Worm (Caenorhabditis elegans) whole organism, young adult: Measurements from ENCODE around the gene metl-9.

Experiments used
- B0019.2 ChIP-seq: fragments of 200-800 bp; sonication (Bioruptor generic); conservative IDR thresholded peaks from 2 replicates; pipeline ENCODE4 v1.3.6; 2022; ENCODE audit warnings: missing genetic modification reagents, missing genetic modification characterization, missing compliant biosample characterization
- B0336.3 ChIP-seq: fragments of 200-800 bp; sonication (Bioruptor generic); IDR thresholded peaks from 2 replicates; pipeline ENCODE4 v1.3.6; 2022; ENCODE audit warnings: missing genetic modification characterization, missing compliant biosample characterization
- F10E7.11 ChIP-seq: sonication (generic microtip); optimal IDR thresholded peaks from 2 replicates; lab custom pipeline; 2017; ENCODE audit warnings: mild to moderate bottlenecking, missing genetic modification characterization, moderate library complexity, missing compliant biosample characterization
- F22D6.2 ChIP-seq: sonication (generic microtip); optimal IDR thresholded peaks from 2 replicates; lab custom pipeline; 2016; ENCODE audit warnings: mild to moderate bottlenecking, missing genetic modification characterization, missing compliant biosample characterization
- F49E8.2 ChIP-seq: sonication (generic microtip); optimal IDR thresholded peaks from 3 replicates; lab custom pipeline; 2017; ENCODE audit warnings: missing genetic modification characterization, mild to moderate bottlenecking, missing compliant biosample characterization, antibody characterized with exemption, moderate library complexity; ENCODE audit not compliant: insufficient read depth
- Y53F4B.3 ChIP-seq: fragments of 200-800 bp; sonication (Bioruptor generic); IDR thresholded peaks from 2 replicates; pipeline ENCODE4 v1.3.6; 2022; ENCODE audit warnings: missing genetic modification reagents, missing genetic modification characterization, missing compliant biosample characterization
- Y56A3A.18 ChIP-seq: fragments of 200-800 bp; sonication (Bioruptor generic); IDR thresholded peaks from 2 replicates; pipeline ENCODE4 v1.3.6; 2022; ENCODE audit warnings: missing genetic modification reagents, missing genetic modification characterization, missing compliant biosample characterization
- ama-1 ChIP-seq, 3 experiments: fragments of 150-350 bp in 1 of 3; sonication (generic microtip) in 2 of 3; optimal IDR thresholded peaks; 2 replicates each; lab custom pipeline; 2014 to 2018; ENCODE audit warnings: missing biosample characterization in 2 of 3, missing genetic modification characterization in 2 of 3, missing genetic modification reagents in 2 of 3
- aptf-2 ChIP-seq: fragments of 200-800 bp; sonication (Bioruptor generic); conservative IDR thresholded peaks from 2 replicates; pipeline ENCODE4 v1.3.6; 2022; ENCODE audit warnings: missing genetic modification reagents, missing genetic modification characterization, missing compliant biosample characterization
- atf-7 ChIP-seq: sonication (generic microtip); optimal IDR thresholded peaks from 2 replicates; lab custom pipeline; 2017; ENCODE audit warnings: mild to moderate bottlenecking, missing genetic modification characterization, missing compliant biosample characterization
- cebp-1 ChIP-seq, 2 experiments: fragments of 200-800 bp in 1 of 2; sonication (Bioruptor generic) in 1 of 2; sonication (generic microtip) in 1 of 2; IDR thresholded peaks in 1 of 2; optimal IDR thresholded peaks in 1 of 2; 2 replicates each; pipeline versions ENCODE4 v1.3.6 to Lab custom; 2017 to 2022; ENCODE audit warnings: missing compliant biosample characterization in 2 of 2, missing genetic modification characterization in 2 of 2, mild to moderate bottlenecking in 1 of 2, missing genetic modification reagents in 1 of 2, moderate library complexity in 1 of 2
- ceh-27 ChIP-seq: fragments of 200-800 bp; sonication (Bioruptor generic); optimal IDR thresholded peaks from 2 replicates; lab custom pipeline; 2018; ENCODE audit warnings: mild to moderate bottlenecking, missing genetic modification characterization, moderate library complexity, missing compliant biosample characterization
- ceh-58 ChIP-seq: fragments of 200-800 bp; sonication (Bioruptor generic); IDR thresholded peaks from 2 replicates; pipeline ENCODE4 v1.3.6; 2022; ENCODE audit warnings: missing genetic modification characterization, missing compliant biosample characterization
- die-1 ChIP-seq: sonication (generic microtip); optimal IDR thresholded peaks from 2 replicates; lab custom pipeline; 2016; ENCODE audit warnings: missing genotype, mild to moderate bottlenecking, missing genetic modification characterization, missing compliant biosample characterization
- efl-1 ChIP-seq: fragments of 150-350 bp; optimal IDR thresholded peaks from 2 replicates; lab custom pipeline; 2014; ENCODE audit warnings: missing biosample characterization, missing genetic modification reagents, missing genetic modification characterization
- egl-18 ChIP-seq: fragments of 200-800 bp; sonication (Bioruptor generic); IDR thresholded peaks from 2 replicates; pipeline ENCODE4 v1.3.6; 2022; ENCODE audit warnings: missing genetic modification reagents, missing genetic modification characterization, missing compliant biosample characterization
- egl-44 ChIP-seq: fragments of 200-800 bp; sonication (Bioruptor generic); IDR thresholded peaks from 2 replicates; pipeline ENCODE4 v1.3.6; 2022; ENCODE audit warnings: missing genetic modification reagents, missing genetic modification characterization, missing compliant biosample characterization
- ekl-4 ChIP-seq: fragments of 200-800 bp; sonication (Bioruptor generic); IDR thresholded peaks from 2 replicates; pipeline ENCODE4 v1.3.6; 2022; ENCODE audit warnings: missing genetic modification reagents, missing genetic modification characterization, missing compliant biosample characterization
- ets-4 ChIP-seq: fragments of 200-800 bp; sonication (Bioruptor generic); optimal IDR thresholded peaks from 2 replicates; lab custom pipeline; 2018; ENCODE audit warnings: mild to moderate bottlenecking, missing genetic modification characterization, missing compliant biosample characterization
- gei-17 ChIP-seq: fragments of 200-800 bp; sonication (Bioruptor generic); optimal IDR thresholded peaks from 2 replicates; lab custom pipeline; 2018; ENCODE audit warnings: mild to moderate bottlenecking, missing genetic modification characterization, missing compliant biosample characterization
- him-1 ChIP-seq: sonication (generic microtip); optimal IDR thresholded peaks from 2 replicates; lab custom pipeline; 2016; ENCODE audit warnings: missing genotype, missing genetic modification reagents, missing genetic modification characterization, missing compliant biosample characterization
- hlh-26 ChIP-seq: fragments of 200-800 bp; sonication (Bioruptor generic); conservative IDR thresholded peaks from 2 replicates; pipeline ENCODE4 v1.3.6; 2022; ENCODE audit warnings: missing genetic modification reagents, missing genetic modification characterization, missing compliant biosample characterization
- lin-26 ChIP-seq: fragments of 200-800 bp; sonication (Bioruptor generic); IDR thresholded peaks from 2 replicates; pipeline ENCODE4 v1.3.6; 2022; ENCODE audit warnings: missing genetic modification reagents, missing genetic modification characterization, missing compliant biosample characterization
- lir-1 ChIP-seq: fragments of 200-800 bp; sonication (Bioruptor generic); conservative IDR thresholded peaks from 2 replicates; pipeline ENCODE4 v1.3.6; 2022; ENCODE audit warnings: missing genetic modification reagents, missing genetic modification characterization, missing compliant biosample characterization
- madf-10 ChIP-seq: sonication (generic microtip); optimal IDR thresholded peaks from 2 replicates; lab custom pipeline; 2016; ENCODE audit warnings: mild to moderate bottlenecking, missing genetic modification characterization, missing compliant biosample characterization
- madf-8 ChIP-seq: fragments of 200-800 bp; sonication (Bioruptor generic); conservative IDR thresholded peaks from 2 replicates; pipeline ENCODE4 v1.3.6; 2022; ENCODE audit warnings: missing genetic modification reagents, missing genetic modification characterization, missing compliant biosample characterization
- mes-4 ChIP-seq: sonication (generic microtip); optimal IDR thresholded peaks from 2 replicates; lab custom pipeline; 2016; ENCODE audit warnings: missing genotype, missing genetic modification characterization, missing compliant biosample characterization
- mxl-1 ChIP-seq: sonication (generic microtip); optimal IDR thresholded peaks from 2 replicates; lab custom pipeline; 2016; ENCODE audit warnings: missing genetic modification characterization, missing compliant biosample characterization
- rec-8 ChIP-seq, 2 experiments: sonication (generic microtip); optimal IDR thresholded peaks; 2 replicates each; lab custom pipeline; 2016; ENCODE audit warnings: mild to moderate bottlenecking in 2 of 2, missing genetic modification characterization in 2 of 2, missing genetic modification reagents in 2 of 2, missing genotype in 2 of 2, missing biosample characterization in 1 of 2, missing compliant biosample characterization in 1 of 2, moderate library complexity in 1 of 2
- rpc-1 ChIP-seq, 2 experiments: fragments of 150-350 bp in 1 of 2; sonication (generic microtip) in 1 of 2; optimal IDR thresholded peaks; 2 replicates each; lab custom pipeline; 2014 to 2018; ENCODE audit warnings: missing biosample characterization in 1 of 2, missing genetic modification characterization in 1 of 2, missing genetic modification reagents in 1 of 2, missing genotype in 1 of 2
- sptf-2 ChIP-seq: fragments of 200-800 bp; sonication (Bioruptor generic); optimal IDR thresholded peaks from 2 replicates; lab custom pipeline; 2018; ENCODE audit warnings: mild to moderate bottlenecking, missing genetic modification characterization, missing compliant biosample characterization
- tlf-1 ChIP-seq: fragments of 200-800 bp; sonication (Bioruptor generic); optimal IDR thresholded peaks from 2 replicates; lab custom pipeline; 2018; ENCODE audit warnings: mild to moderate bottlenecking, missing genetic modification characterization, missing compliant biosample characterization
- zim-3 ChIP-seq: sonication (generic microtip); optimal IDR thresholded peaks from 2 replicates; lab custom pipeline; 2017; ENCODE audit warnings: mild to moderate bottlenecking, missing genetic modification characterization, moderate library complexity, missing compliant biosample characterization
- ztf-18 ChIP-seq: sonication (generic microtip); optimal IDR thresholded peaks from 2 replicates; lab custom pipeline; 2016; ENCODE audit warnings: missing genotype, mild to moderate bottlenecking, missing genetic modification characterization, missing compliant biosample characterization
- ztf-25 ChIP-seq: fragments of 200-800 bp; sonication (Bioruptor generic); IDR thresholded peaks from 2 replicates; pipeline ENCODE4 v1.3.6; 2022; ENCODE audit warnings: missing genetic modification reagents, missing genetic modification characterization, missing compliant biosample characterization
- ztf-28 ChIP-seq: fragments of 200-800 bp; sonication (Bioruptor generic); IDR thresholded peaks from 2 replicates; pipeline ENCODE4 v1.3.6; 2022; ENCODE audit warnings: missing genetic modification reagents, missing genetic modification characterization, missing compliant biosample characterization
- ztf-3 ChIP-seq: fragments of 200-800 bp; sonication (Bioruptor generic); optimal IDR thresholded peaks from 2 replicates; lab custom pipeline; 2018; ENCODE audit warnings: mild to moderate bottlenecking, missing genetic modification characterization, missing compliant biosample characterization

The metl-9 gene

DNA sequence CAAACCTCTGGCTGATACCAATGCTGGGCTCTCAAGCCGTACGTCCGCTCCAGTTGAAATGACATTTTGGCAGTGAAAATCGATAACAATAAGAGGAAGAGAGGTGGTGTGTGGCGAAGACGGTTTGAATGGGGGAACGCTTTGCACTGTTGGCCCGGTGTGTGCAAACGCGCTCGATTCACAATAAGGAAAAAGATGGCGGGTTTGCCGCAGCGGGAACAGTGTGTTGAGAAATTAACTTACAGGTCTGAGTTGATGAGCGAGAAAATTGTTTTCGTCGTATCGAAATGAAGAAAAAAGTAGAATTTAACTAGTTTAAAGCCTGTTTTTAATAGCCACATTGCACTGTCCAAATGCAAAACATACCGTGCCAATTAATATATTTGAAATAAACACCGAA is at the start of gene metl-9:
TSS of gene metl-9 (minus strand) at position 101 of the 400 bp plus-strand sequence.
- TF ChIP-seq cebp-1 (GFP tag; IDR thresholded peaks at IDR 0.05; lab: Robert Waterston, UW) = no peak
- no peak for TF ChIP-seq cebp-1 (tag; optimal IDR thresholded peaks at IDR 0.05; lab: Kevin White, UChicago)
- TF ChIP-seq efl-1 (GFP tag; lab: Kevin White, UChicago) = peak; percentile 28
- TF ChIP-seq madf-8 (GFP tag; lab: Robert Waterston, UW) = peak; percentile 32; the same call in 1 of the 2 replicates
- TF ChIP-seq Y56A3A.18 (GFP tag; lab: Robert Waterston, UW) = no peak
- no peak for TF ChIP-seq ets-4 (GFP tag; lab: Kevin White, UChicago)
- TF ChIP-seq mxl-1 (tag; lab: Kevin White, UChicago) = no peak

DNA sequence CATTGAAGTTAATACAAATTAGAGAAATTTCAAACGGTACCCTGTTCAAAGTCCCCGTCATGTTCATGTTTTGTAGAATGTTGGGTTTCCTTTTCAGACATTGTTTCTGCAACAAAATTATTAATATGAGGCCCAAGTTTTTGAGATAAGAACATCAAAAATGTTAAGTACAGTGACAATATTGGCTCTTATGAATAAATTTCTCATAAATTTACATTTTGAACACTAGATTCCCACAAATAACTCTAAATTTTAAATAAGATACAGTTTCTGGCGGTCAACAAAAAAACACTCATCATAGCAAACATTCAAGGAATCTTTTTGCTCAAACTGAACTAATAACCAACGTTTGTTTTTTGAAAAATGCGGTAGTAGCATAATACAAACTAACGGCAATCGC is 47.3 kb upstream of the metl-9 start, which contains the start of gene H28G03.3:
TSS of gene H28G03.3 (minus strand) at position 101 of the 400 bp plus-strand sequence.
- TF ChIP-seq B0019.2 (GFP tag; lab: Robert Waterston, UW) = no peak
- TF ChIP-seq mes-4 (tag; lab: Kevin White, UChicago) = no peak
- TF ChIP-seq die-1 (tag; lab: Kevin White, UChicago) = no peak
- no peak for TF ChIP-seq hlh-26
- TF ChIP-seq B0336.3 (GFP tag; lab: Robert Waterston, UW) = no peak
- TF ChIP-seq ceh-58 (GFP tag; lab: Robert Waterston, UW) = no peak
- TF ChIP-seq egl-44 = no peak
- TF ChIP-seq F22D6.2 (tag; lab: Kevin White, UChicago) = no peak
- no peak for TF ChIP-seq Y53F4B.3 (GFP tag; lab: Robert Waterston, UW)
- TF ChIP-seq zim-3 (tag; lab: Kevin White, UChicago) = no peak
- TF ChIP-seq lir-1 (GFP tag; lab: Robert Waterston, UW) = no peak
- no peak for TF ChIP-seq tlf-1 (GFP tag; lab: Kevin White, UChicago)
- TF ChIP-seq him-1 = no peak
- TF ChIP-seq gei-17 (GFP tag; lab: Kevin White, UChicago) = no peak
- TF ChIP-seq ztf-18 (tag; lab: Kevin White, UChicago) = no peak
- TF ChIP-seq ceh-27 (GFP tag; lab: Kevin White, UChicago) = no peak
- TF ChIP-seq lin-26 (GFP tag; lab: Robert Waterston, UW) = no peak
- no peak for TF ChIP-seq ztf-28 (GFP tag; lab: Robert Waterston, UW)
- TF ChIP-seq F49E8.2 (tag; lab: Kevin White, UChicago) = no peak

DNA sequence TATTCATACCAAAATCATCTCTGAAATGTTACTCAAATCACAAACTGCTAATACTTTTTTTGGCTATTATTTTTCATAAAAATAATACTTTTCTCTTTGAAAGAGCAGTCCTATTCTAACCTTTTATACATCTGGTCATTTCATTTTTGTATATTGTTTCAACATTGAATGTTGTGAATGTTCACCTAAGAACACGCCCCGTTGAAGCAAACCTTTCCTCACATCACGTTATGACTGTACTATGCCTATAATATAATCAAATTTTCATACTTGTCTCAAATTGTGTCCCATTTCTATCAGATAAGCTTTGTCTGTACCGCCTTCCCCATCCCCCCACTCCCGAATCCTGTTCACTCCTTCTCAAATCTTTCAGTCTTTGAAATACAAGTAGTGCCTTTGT is 39.4 kb upstream of the metl-9 start:
- TF ChIP-seq ekl-4 = no peak
- no peak for TF ChIP-seq madf-10
- no peak for TF ChIP-seq sptf-2 (GFP tag; lab: Kevin White, UChicago)
- no peak for TF ChIP-seq ama-1 (optimal IDR thresholded peaks at IDR 0.05; lab: Kevin White, UChicago)
- no peak for TF ChIP-seq ama-1 (GFP tag; optimal IDR thresholded peaks at IDR 0.05; lab: Kevin White, UChicago)
- no peak for TF ChIP-seq Y53F4B.3 (GFP tag; lab: Robert Waterston, UW)
- TF ChIP-seq rpc-1 (optimal IDR thresholded peaks at IDR 0.05; lab: Kevin White, UChicago) = no peak
- TF ChIP-seq rpc-1 (tag; optimal IDR thresholded peaks at IDR 0.05; lab: Kevin White, UChicago) = no peak
- TF ChIP-seq atf-7 = no peak
- no peak for TF ChIP-seq ztf-25 (GFP tag; lab: Robert Waterston, UW)

DNA sequence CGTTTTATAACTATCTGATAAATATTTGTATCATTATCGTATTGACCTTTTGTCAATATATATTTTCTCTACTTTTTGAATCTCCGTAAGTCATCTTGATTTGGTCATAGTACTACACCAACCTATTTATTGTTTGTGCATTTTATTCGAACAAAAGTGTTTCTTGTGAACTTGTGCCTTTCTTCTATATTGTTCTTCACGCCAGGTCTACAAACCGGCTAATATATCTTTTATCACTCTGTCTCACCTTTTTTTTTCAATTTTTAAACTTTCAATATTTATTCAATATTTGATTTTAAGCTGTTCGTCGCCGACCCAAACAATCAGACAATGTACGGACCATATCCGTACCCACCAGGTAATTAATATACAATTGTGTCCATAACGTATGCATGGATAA is 37.1 kb upstream of the metl-9 start, which contains the start of gene hrpa-2:
TSS of gene hrpa-2 (plus strand) at position 301 of the 400 bp plus-strand sequence.
- TF ChIP-seq rec-8 (tag; optimal IDR thresholded peaks at IDR 0.05; lab: Kevin White, UChicago) = no peak
- no peak for TF ChIP-seq ztf-3
- no peak for TF ChIP-seq ekl-4
- no peak for TF ChIP-seq egl-18 (GFP tag; lab: Robert Waterston, UW)
- TF ChIP-seq aptf-2 (GFP tag; lab: Robert Waterston, UW) = no peak
- no peak for TF ChIP-seq F10E7.11 (tag; lab: Kevin White, UChicago)
